Worm (Caenorhabditis elegans): ENCODE results near the gene gcy-14.

ce11 chrV:14859380-14859779 is 8.7 kb downstream of the gcy-14 start:
- TF ChIP-seq ces-1 (GFP tag; optimal IDR thresholded peaks at IDR 0.05) = peak; percentile 70
- TF ChIP-seq pha-4 (tag; optimal IDR thresholded peaks at IDR 0.05) = no peak
- TF ChIP-seq ztf-11 (tag; optimal IDR thresholded peaks at IDR 0.05) = no peak
- no peak for TF ChIP-seq unc-39 (tag; optimal IDR thresholded peaks at IDR 0.05)
- no peak for TF ChIP-seq cnd-1 (tag; optimal IDR thresholded peaks at IDR 0.05)
- no peak for TF ChIP-seq lin-13 (tag; optimal IDR thresholded peaks at IDR 0.05)
- TF ChIP-seq sptf-1 (tag; optimal IDR thresholded peaks at IDR 0.05) = no peak
- no peak for TF ChIP-seq zip-8 (tag; optimal IDR thresholded peaks at IDR 0.05)
- no peak for TF ChIP-seq elt-3 (tag; optimal IDR thresholded peaks at IDR 0.05)
- no peak for TF ChIP-seq nhr-237 (tag; optimal IDR thresholded peaks at IDR 0.05)
- TF ChIP-seq nhr-12 (tag; optimal IDR thresholded peaks at IDR 0.05) = no peak
- no peak for TF ChIP-seq nhr-28 (tag; optimal IDR thresholded peaks at IDR 0.05)
- no peak for TF ChIP-seq nhr-76 (tag; optimal IDR thresholded peaks at IDR 0.05)
